Worm (Caenorhabditis elegans): ENCODE results near the gene ZK1320.3.
A peak's percentile ranks its signal among the peaks of the same experiment; 100 is the strongest.

Gene ZK1320.3

DNA sequence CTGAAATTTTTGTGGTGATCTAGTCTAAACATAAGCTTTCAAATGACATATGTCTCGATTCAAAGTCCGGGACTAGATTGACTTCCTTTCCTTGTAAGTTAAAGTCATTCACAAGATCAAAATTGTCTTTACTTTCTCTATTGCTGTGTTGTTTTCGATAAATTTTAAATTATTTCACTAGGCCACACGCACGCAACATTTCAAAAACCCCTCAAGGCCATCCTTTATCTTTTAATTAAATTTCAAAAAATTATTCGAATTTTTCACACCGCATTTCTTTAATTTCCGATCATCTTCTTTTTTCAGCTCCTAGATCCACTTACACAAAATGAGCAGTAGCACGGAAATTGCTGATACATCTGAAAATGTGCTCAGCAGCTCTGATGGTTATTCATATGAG is 23.9 kb downstream of the ZK1320.3 start, which contains the start of gene ZK1307.7:
Gene ZK1307.7, plus strand, starts transcription at position 301 of the 400 bp plus-strand sequence.
- TF ChIP-seq mab-5 (tag; optimal IDR thresholded peaks at IDR 0.05), result no peak
- no peak for TF ChIP-seq nhr-237 (tag; optimal IDR thresholded peaks at IDR 0.05)
- no peak for TF ChIP-seq nhr-28 (tag; optimal IDR thresholded peaks at IDR 0.05)

DNA sequence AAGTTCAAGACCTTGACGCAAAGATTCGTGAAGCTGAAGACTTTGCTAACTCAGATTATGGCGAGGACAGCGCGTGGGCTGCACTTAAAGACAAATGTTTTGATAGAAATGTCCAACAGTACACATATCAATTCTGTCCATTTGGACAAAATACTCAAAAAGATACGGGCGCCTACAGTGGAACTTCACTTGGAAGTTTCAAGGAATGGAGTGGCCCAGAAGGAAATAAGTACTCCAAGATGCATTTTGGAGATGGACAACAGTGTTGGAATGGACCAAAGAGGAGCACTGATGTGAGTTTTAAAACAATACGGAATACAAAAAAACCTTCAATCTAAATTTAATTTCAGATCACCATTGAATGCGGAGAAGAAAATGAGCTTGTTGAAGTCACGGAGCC is 34.3 kb downstream of the ZK1320.3 start:
- TF ChIP-seq lin-13 (tag; optimal IDR thresholded peaks at IDR 0.05) (no peak), elt-1 (tag; optimal IDR thresholded peaks at IDR 0.05; ENCODE audit: borderline replicate concordance, insufficient read depth) (no peak), lsy-2 (tag; optimal IDR thresholded peaks at IDR 0.05) (no peak), nhr-2 (tag; optimal IDR thresholded peaks at IDR 0.05) (no peak), ces-1 (GFP tag; optimal IDR thresholded peaks at IDR 0.05) (no peak), nhr-76 (tag; optimal IDR thresholded peaks at IDR 0.05) (no peak)

- peak; percentile 8 for TF ChIP-seq mep-1 (tag; optimal IDR thresholded peaks at IDR 0.05)
- no peak for TF ChIP-seq lin-13 (tag; optimal IDR thresholded peaks at IDR 0.05)
- TF ChIP-seq blmp-1 (tag; optimal IDR thresholded peaks at IDR 0.05), result no peak
- no peak for TF ChIP-seq nhr-237 (tag; optimal IDR thresholded peaks at IDR 0.05)
- TF ChIP-seq hlh-1 (tag; optimal IDR thresholded peaks at IDR 0.05), result no peak
- TF ChIP-seq nhr-28 (tag; optimal IDR thresholded peaks at IDR 0.05), result no peak
- TF ChIP-seq sem-2 (GFP tag; optimal IDR thresholded peaks at IDR 0.05), result no peak
- TF ChIP-seq ces-1 (GFP tag; optimal IDR thresholded peaks at IDR 0.05), result peak; percentile 10
- no peak for TF ChIP-seq elt-3 (tag; optimal IDR thresholded peaks at IDR 0.05)
- TF ChIP-seq nhr-2 (tag; optimal IDR thresholded peaks at IDR 0.05), result no peak
Measured at ce11 chrII:9624110-9624695, 36.0 kb downstream of the ZK1320.3 start, which contains the start of the genes dnj-20 and ZK1307.8. Gene dnj-20, minus strand, starts transcription at chrII:9624176. Gene ZK1307.8, plus strand, starts transcription at chrII:9624613.

DNA sequence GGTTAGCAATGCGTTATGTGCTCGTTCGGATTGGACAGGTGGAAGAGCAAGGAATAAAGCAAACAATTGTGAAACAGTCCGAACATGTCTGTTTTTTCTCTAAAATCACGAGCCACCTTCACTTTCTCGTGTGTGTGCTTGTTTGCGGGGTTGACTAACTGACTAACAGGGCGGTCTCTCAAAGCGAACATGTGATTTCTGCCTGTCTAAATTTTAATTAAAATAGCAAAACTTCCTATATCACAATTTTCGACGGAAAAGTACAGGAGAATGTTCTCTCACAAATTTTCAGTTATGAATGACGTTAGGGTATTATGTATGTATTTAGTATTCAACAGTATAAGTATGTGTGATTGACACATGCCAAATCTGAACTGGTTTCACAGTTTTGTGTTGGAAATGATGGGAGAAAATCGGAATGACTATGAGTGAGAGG is 38.3 kb downstream of the ZK1320.3 start:
- no peak for TF ChIP-seq ceh-39 (tag; optimal IDR thresholded peaks at IDR 0.05)
- no peak for TF ChIP-seq snpc-4 (tag; optimal IDR thresholded peaks at IDR 0.05)
- TF ChIP-seq mls-2 (tag; optimal IDR thresholded peaks at IDR 0.05), result no peak
- TF ChIP-seq bed-3 (GFP tag; optimal IDR thresholded peaks at IDR 0.05), result no peak
- TF ChIP-seq elt-3 (tag; optimal IDR thresholded peaks at IDR 0.05), result no peak
- TF ChIP-seq ceh-83 (GFP tag; optimal IDR thresholded peaks at IDR 0.05), result no peak
- TF ChIP-seq zip-8 (tag; optimal IDR thresholded peaks at IDR 0.05), result no peak
- TF ChIP-seq nhr-76 (tag; optimal IDR thresholded peaks at IDR 0.05), result no peak
- no peak for TF ChIP-seq ceh-43 (GFP tag; optimal IDR thresholded peaks at IDR 0.05)
- TF ChIP-seq lsy-2 (tag; optimal IDR thresholded peaks at IDR 0.05), result no peak
- no peak for TF ChIP-seq drap-1 (GFP tag; optimal IDR thresholded peaks at IDR 0.05)
- TF ChIP-seq ces-1 (GFP tag; optimal IDR thresholded peaks at IDR 0.05), result no peak
- TF ChIP-seq pha-4 (tag; optimal IDR thresholded peaks at IDR 0.05), result no peak
- no peak for TF ChIP-seq M03D4.4 (tag; optimal IDR thresholded peaks at IDR 0.05)
- TF ChIP-seq nhr-237 (tag; optimal IDR thresholded peaks at IDR 0.05), result no peak
- TF ChIP-seq tbx-8 (GFP tag; optimal IDR thresholded peaks at IDR 0.05), result no peak
- no peak for TF ChIP-seq nhr-12 (tag; optimal IDR thresholded peaks at IDR 0.05)
- no peak for TF ChIP-seq lin-13 (tag; optimal IDR thresholded peaks at IDR 0.05)
- no peak for TF ChIP-seq lin-32 (GFP tag; optimal IDR thresholded peaks at IDR 0.05)

DNA sequence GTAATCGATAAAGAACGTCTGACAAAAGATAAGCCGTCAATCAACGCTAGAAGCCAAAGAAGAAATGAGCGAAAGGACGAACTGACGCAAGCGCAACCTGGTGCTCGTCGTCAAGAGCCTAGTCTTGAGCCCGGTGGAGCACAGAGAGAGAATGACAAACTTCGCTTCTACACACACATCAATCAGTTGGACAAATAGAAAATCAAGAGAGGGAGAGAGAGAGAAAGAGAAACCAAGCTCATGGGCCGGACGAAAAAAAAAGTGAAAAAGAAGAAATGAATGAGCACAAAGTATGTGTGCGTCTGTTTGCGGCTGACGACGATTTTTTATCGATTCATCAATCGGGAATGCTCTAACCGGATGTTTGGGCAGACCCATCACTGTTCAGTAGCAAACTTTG is 39.1 kb downstream of the ZK1320.3 start:
- TF ChIP-seq nhr-12 (tag; optimal IDR thresholded peaks at IDR 0.05) (no peak), unc-120 (tag; optimal IDR thresholded peaks at IDR 0.05; ENCODE audit: poor library complexity, severe bottlenecking) (peak; percentile 39), drap-1 (GFP tag; optimal IDR thresholded peaks at IDR 0.05) (no peak), sem-2 (GFP tag; optimal IDR thresholded peaks at IDR 0.05) (no peak), hlh-1 (tag; optimal IDR thresholded peaks at IDR 0.05) (peak; percentile 67), zip-8 (tag; optimal IDR thresholded peaks at IDR 0.05) (no peak), mls-2 (tag; optimal IDR thresholded peaks at IDR 0.05) (no peak), snpc-4 (tag; optimal IDR thresholded peaks at IDR 0.05) (no peak), ces-1 (GFP tag; optimal IDR thresholded peaks at IDR 0.05) (no peak), unc-62 (GFP tag; optimal IDR thresholded peaks at IDR 0.05) (peak; percentile 90), sptf-1 (tag; optimal IDR thresholded peaks at IDR 0.05) (no peak), pha-4 (tag; optimal IDR thresholded peaks at IDR 0.05) (no peak), lsy-2 (tag; optimal IDR thresholded peaks at IDR 0.05) (no peak), elt-1 (tag; optimal IDR thresholded peaks at IDR 0.05; ENCODE audit: borderline replicate concordance, insufficient read depth) (no peak), nhr-237 (tag; optimal IDR thresholded peaks at IDR 0.05) (no peak), ztf-11 (tag; optimal IDR thresholded peaks at IDR 0.05) (no peak), cnd-1 (tag; optimal IDR thresholded peaks at IDR 0.05) (no peak), lin-32 (GFP tag; optimal IDR thresholded peaks at IDR 0.05) (no peak), nhr-2 (tag; optimal IDR thresholded peaks at IDR 0.05) (no peak)
